Worm (Caenorhabditis elegans) whole organism, early embryonic: ENCODE data around the gene bkip-1.

ENCODE experiments used
- F13C5.2 ChIP-seq: sonication (generic microtip); optimal IDR thresholded peaks from 2 replicates; lab custom pipeline; 2017; ENCODE audit warnings: mild to moderate bottlenecking, missing genetic modification characterization, inconsistent platforms, missing compliant biosample characterization
- ama-1 ChIP-seq: fragments of 150-350 bp; optimal IDR thresholded peaks from 2 replicates; lab custom pipeline; 2014
- ceh-13 ChIP-seq: fragments of 200-800 bp; sonication (Bioruptor generic); optimal IDR thresholded peaks from 2 replicates; lab custom pipeline; 2018; ENCODE audit warnings: mild to moderate bottlenecking, missing genetic modification characterization, missing compliant biosample characterization
- ceh-36 ChIP-seq: sonication (generic microtip); optimal IDR thresholded peaks from 2 replicates; lab custom pipeline; 2016; ENCODE audit warnings: missing genetic modification characterization, inconsistent platforms, missing compliant biosample characterization
- ets-7 ChIP-seq: sonication (generic microtip); optimal IDR thresholded peaks from 2 replicates; lab custom pipeline; 2016; ENCODE audit warnings: missing genotype, missing genetic modification characterization, missing compliant biosample characterization
- flt-1 ChIP-seq: fragments of 200-800 bp; sonication (Bioruptor generic); IDR thresholded peaks from 2 replicates; pipeline ENCODE4 v1.3.6; 2022; ENCODE audit warnings: missing genetic modification characterization, missing compliant biosample characterization
- hmg-4 ChIP-seq: fragments of 200-800 bp; sonication (Bioruptor generic); optimal IDR thresholded peaks from 2 replicates; lab custom pipeline; 2018; ENCODE audit warnings: mild to moderate bottlenecking, missing genetic modification characterization, missing compliant biosample characterization
- hnd-1 ChIP-seq: sonication (generic microtip); optimal IDR thresholded peaks from 2 replicates; lab custom pipeline; 2016; ENCODE audit warnings: missing genetic modification characterization, missing compliant biosample characterization
- pes-1 ChIP-seq: fragments of 200-800 bp; sonication (Bioruptor generic); IDR thresholded peaks from 2 replicates; pipeline ENCODE4 v1.3.6; 2022; ENCODE audit warnings: missing genetic modification reagents, missing genetic modification characterization, missing compliant biosample characterization
- scrt-1 ChIP-seq: fragments of 200-800 bp; sonication (Bioruptor generic); IDR thresholded peaks from 2 replicates; pipeline ENCODE4 v1.3.6; 2022; ENCODE audit warnings: missing genetic modification characterization, missing compliant biosample characterization
- sea-1 ChIP-seq: fragments of 200-800 bp; sonication (Bioruptor generic); conservative IDR thresholded peaks from 2 replicates; pipeline ENCODE4 v1.3.6; 2022; ENCODE audit warnings: missing genetic modification characterization, missing compliant biosample characterization
- tbx-11 ChIP-seq: fragments of 200-800 bp; sonication (Bioruptor generic); IDR thresholded peaks from 2 replicates; pipeline ENCODE4 v1.3.6; 2022; ENCODE audit warnings: missing genetic modification characterization, missing compliant biosample characterization
- tbx-37 ChIP-seq: fragments of 200-800 bp; sonication (Bioruptor generic); conservative IDR thresholded peaks from 2 replicates; pipeline ENCODE4 v1.3.6; 2022; ENCODE audit warnings: missing genetic modification reagents, missing genetic modification characterization, missing compliant biosample characterization
- tra-4 ChIP-seq: sonication (generic microtip); optimal IDR thresholded peaks from 2 replicates; lab custom pipeline; 2017; ENCODE audit warnings: missing genetic modification characterization, missing compliant biosample characterization

DNA sequence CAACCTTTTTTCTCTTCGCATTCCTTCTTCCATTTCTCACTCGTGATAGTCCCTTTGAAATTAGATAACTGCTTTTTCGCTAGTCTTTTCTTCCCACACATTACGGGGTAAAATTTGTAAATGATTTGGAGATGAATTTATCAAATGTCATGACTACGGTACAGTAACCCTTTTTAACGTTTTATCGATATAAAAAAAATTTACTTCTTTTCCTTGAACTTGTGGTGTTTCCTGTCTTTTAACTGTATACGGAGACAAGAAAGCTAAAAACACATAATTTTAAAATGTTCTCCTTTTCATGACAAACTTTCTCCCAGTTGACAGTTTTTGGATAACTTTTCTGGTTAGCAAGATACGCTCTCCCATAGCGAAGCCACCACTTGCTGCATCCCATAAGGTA lies 49.0 kb downstream of the bkip-1 start, which contains the start of gene W03H9.1:
- TF ChIP-seq tbx-11 (GFP tag; lab: Robert Waterston, UW) (no peak), ets-7 (tag; lab: Kevin White, UChicago) (no peak), flt-1 (GFP tag; lab: Robert Waterston, UW) (no peak), pes-1 (no peak), tbx-37 (GFP tag; lab: Robert Waterston, UW) (no peak), ama-1 (lab: Kevin White, UChicago) (no peak), ceh-13 (GFP tag; lab: Kevin White, UChicago) (no peak), hnd-1 (tag; lab: Kevin White, UChicago) (no peak), scrt-1 (GFP tag; lab: Robert Waterston, UW) (no peak), hmg-4 (GFP tag; lab: Kevin White, UChicago) (no peak), tra-4 (no peak), F13C5.2 (tag; lab: Kevin White, UChicago) (no peak), ceh-36 (tag; lab: Kevin White, UChicago) (no peak), sea-1 (GFP tag; lab: Robert Waterston, UW) (no peak)
